Worm (Caenorhabditis elegans): Measurements from ENCODE around the gene Y105C5A.9.
"Not testable (repeated sequence)": the region's sequence is repeated elsewhere in the genome, so short reads cannot be mapped to it uniquely, and the experiment has no call there.

- TF ChIP-seq cog-1 (tag; optimal IDR thresholded peaks at IDR 0.05); T22C8.4 (GFP tag; IDR thresholded peaks at IDR 0.05); ztf-29 (GFP tag; IDR thresholded peaks at IDR 0.05); med-1 (GFP tag; optimal IDR thresholded peaks at IDR 0.05; ENCODE audit: insufficient read depth): not testable (repeated sequence)
These were observed 40.9 kb upstream of the Y105C5A.9 start, which contains the start of gene abu-5 for ce11 chrIV:15590397-15590796.

Data from whole organism, midembryonic.